Worm (Caenorhabditis elegans) whole organism, L1 larva: Measurements from ENCODE around the gene F54A3.2.
"Not testable (repeated sequence)": the region's sequence is repeated elsewhere in the genome, so short reads cannot be mapped to it uniquely, and the experiment has no call there.

Experiments used
- ama-1 ChIP-seq: fragments of 150-350 bp; optimal IDR thresholded peaks from 2 replicates; lab custom pipeline; 2014
- ceh-88 ChIP-seq: fragments of 200-800 bp; sonication (Bioruptor generic); IDR thresholded peaks from 2 replicates; pipeline ENCODE4 v1.3.6; 2022; ENCODE audit warnings: missing genetic modification characterization, missing compliant biosample characterization
- ces-1 ChIP-seq: fragments of 150-350 bp; optimal IDR thresholded peaks from 2 replicates; lab custom pipeline; 2014; ENCODE audit warnings: missing biosample characterization, missing genetic modification reagents, missing genetic modification characterization
- egl-13 ChIP-seq: sonication (generic microtip); optimal IDR thresholded peaks from 2 replicates; lab custom pipeline; 2016; ENCODE audit warnings: missing genotype, missing genetic modification reagents, missing genetic modification characterization, missing compliant biosample characterization
- elt-2 ChIP-seq: sonication (generic microtip); optimal IDR thresholded peaks from 2 replicates; lab custom pipeline; 2016; ENCODE audit warnings: missing genetic modification characterization, mild to moderate bottlenecking, inconsistent platforms, missing compliant biosample characterization, missing genetic modification reagents
- isw-1 ChIP-seq: fragments of 200-800 bp; sonication (Bioruptor generic); IDR thresholded peaks from 2 replicates; pipeline ENCODE4 v1.3.6; 2022; ENCODE audit warnings: missing genetic modification characterization, missing compliant biosample characterization
- lin-15B ChIP-seq: fragments of 150-350 bp; sonication (generic microtip); optimal IDR thresholded peaks from 3 replicates; lab custom pipeline; 2014; ENCODE audit warnings: missing biosample characterization, missing genetic modification characterization
- mdl-1 ChIP-seq, 2 experiments: fragments of 150-350 bp; optimal IDR thresholded peaks; 2 replicates each; lab custom pipeline; 2014 to 2017; ENCODE audit warnings: missing biosample characterization in 2 of 2, missing genetic modification characterization in 2 of 2, inconsistent platforms in 1 of 2
- pqm-1 ChIP-seq: sonication (generic microtip); optimal IDR thresholded peaks from 3 replicates; lab custom pipeline; 2017; ENCODE audit warnings: missing biosample characterization, missing genetic modification characterization
- skn-1 ChIP-seq: fragments of 150-350 bp; optimal IDR thresholded peaks from 2 replicates; lab custom pipeline; 2014; ENCODE audit warnings: missing biosample characterization, missing genetic modification characterization
- snu-23 ChIP-seq: sonication (generic microtip); optimal IDR thresholded peaks from 2 replicates; lab custom pipeline; 2016; ENCODE audit warnings: missing genetic modification characterization, missing compliant biosample characterization
- swsn-7 ChIP-seq: sonication (generic microtip); optimal IDR thresholded peaks from 2 replicates; lab custom pipeline; 2016; ENCODE audit warnings: missing genetic modification characterization, missing compliant biosample characterization
- tbx-2 ChIP-seq: sonication (generic microtip); optimal IDR thresholded peaks from 2 replicates; lab custom pipeline; 2016; ENCODE audit warnings: missing genetic modification characterization, missing compliant biosample characterization

- TF ChIP-seq pqm-1 (tag; lab: Kevin White, UChicago); egl-13; skn-1 (tag; lab: Kevin White, UChicago); swsn-7 (tag; lab: Kevin White, UChicago); ces-1 (GFP tag; lab: Kevin White, UChicago); ama-1; snu-23 (GFP tag; lab: Kevin White, UChicago); ceh-88; elt-2 (tag; lab: Kevin White, UChicago); lin-15B (tag; lab: Kevin White, UChicago); tbx-2 (tag; lab: Kevin White, UChicago); mdl-1 (tag; optimal IDR thresholded peaks at IDR 0.05; lab: Kevin White, UChicago); isw-1 (GFP tag; lab: Robert Waterston, UW): not testable (repeated sequence)
These were observed 11.4 kb downstream of the F54A3.2 start, which contains the start of gene K09F6.3 for ce11 chrII:2254861-2255260.
